Fruit fly (Drosophila melanogaster) whole organism, embryonic: Measurements from ENCODE around the gene mia.

Experiments
- CG4282 ChIP-seq: fragments of 200-800 bp; sonication (Bioruptor generic); optimal IDR thresholded peaks from 2 replicates; lab custom pipeline; 2016; ENCODE audit warnings: missing biosample characterization, missing genetic modification characterization
- CG6254 ChIP-seq: fragments of 200-800 bp; sonication (Bioruptor generic); optimal IDR thresholded peaks from 3 replicates; lab custom pipeline; 2017; ENCODE audit warnings: mild to moderate bottlenecking, missing biosample characterization, missing genetic modification reagents, missing genetic modification characterization
- CG7357 ChIP-seq: fragments of 200-800 bp; sonication (Bioruptor generic); IDR thresholded peaks from 3 replicates; pipeline ENCODE4 v1.3.6; 2022; ENCODE audit warnings: missing biosample characterization, missing genetic modification characterization
- Gsc ChIP-seq: fragments of 200-800 bp; sonication (Bioruptor generic); IDR thresholded peaks from 2 replicates; pipeline ENCODE4 v1.3.6; 2022; ENCODE audit warnings: missing biosample characterization, missing genetic modification characterization
- btn ChIP-seq: fragments of 200-800 bp; sonication (Bioruptor generic); optimal IDR thresholded peaks from 2 replicates; lab custom pipeline; 2016; ENCODE audit warnings: missing biosample characterization, missing genetic modification characterization
- corto ChIP-seq: fragments of 200-800 bp; sonication (Bioruptor generic); optimal IDR thresholded peaks from 2 replicates; lab custom pipeline; 2016; ENCODE audit warnings: missing biosample characterization, mild to moderate bottlenecking, missing genetic modification characterization, moderate library complexity
- phol ChIP-seq: fragments of 200-800 bp; sonication (Bioruptor generic); optimal IDR thresholded peaks from 3 replicates; lab custom pipeline; 2018; ENCODE audit warnings: missing biosample characterization, mild to moderate bottlenecking, missing genetic modification characterization, moderate library complexity
- prd ChIP-seq, 3 experiments: fragments of >200 bp in 2 of 3; fragments of 200-800 bp in 1 of 3; sonication (Bioruptor generic) in 1 of 3; optimal IDR thresholded peaks in 2 of 3; IDR thresholded peaks in 1 of 3; 2 replicates in 2 of 3; 3 replicates in 1 of 3; pipeline versions ENCODE4 v1.3.6 to Lab custom; 2017 to 2022; ENCODE audit warnings: missing biosample characterization in 1 of 3, missing genetic modification characterization in 1 of 3
- row ChIP-seq: fragments of 200-800 bp; sonication (Bioruptor generic); IDR thresholded peaks from 3 replicates; pipeline ENCODE4 v1.3.6; 2022; ENCODE audit warnings: missing biosample characterization, missing genetic modification characterization
- wdn ChIP-seq: fragments of 200-800 bp; sonication (Bioruptor generic); IDR thresholded peaks from 2 replicates; pipeline ENCODE4 v1.3.6; 2022; ENCODE audit warnings: missing biosample characterization, missing genetic modification characterization
- yki ChIP-seq: fragments of >200 bp; optimal IDR thresholded peaks from 3 replicates; lab custom pipeline; 2018

DNA sequence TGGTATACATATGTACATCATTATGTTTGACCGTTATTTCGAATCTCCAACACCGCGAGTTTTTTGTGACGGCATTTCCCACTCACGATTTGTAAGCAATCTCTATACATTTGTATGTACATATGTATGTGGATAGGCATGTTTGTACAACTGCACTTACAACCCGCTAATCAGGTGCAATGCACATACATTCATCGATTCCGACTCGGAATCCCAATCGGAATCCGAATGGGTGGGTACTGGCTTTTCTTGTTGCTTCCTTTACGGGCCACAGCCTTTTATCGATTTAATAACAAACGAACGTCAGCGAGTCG is 20.4 kb upstream of the mia start:
- TF ChIP-seq CG7357 (GFP tag; lab: Robert Waterston, UW) (no peak), CG4282 (no peak), corto (no peak), wdn (GFP tag; lab: Robert Waterston, UW) (no peak), yki (lab: Kevin White, UChicago) (no peak), row (GFP tag; lab: Robert Waterston, UW) (no peak), Gsc (GFP tag; lab: Robert Waterston, UW) (no peak), CG6254 (no peak), btn (GFP tag; lab: Kevin White, UChicago) (no peak), phol (no peak), prd (optimal IDR thresholded peaks at IDR 0.05; lab: Kevin White, UChicago) (no peak), prd (GFP tag; IDR thresholded peaks at IDR 0.05; lab: Robert Waterston, UW) (no peak)
